Worm (Caenorhabditis elegans) whole organism, L1 larva: ENCODE measurements around the gene W06H8.6.

Experiments
- C34B4.2 ChIP-seq: sonication (generic microtip); optimal IDR thresholded peaks from 2 replicates; lab custom pipeline; 2017; ENCODE audit warnings: mild to moderate bottlenecking, missing genetic modification characterization, missing compliant biosample characterization
- F16B12.6 ChIP-seq: fragments of 150-350 bp; optimal IDR thresholded peaks from 2 replicates; lab custom pipeline; 2014; ENCODE audit warnings: missing biosample characterization, missing genetic modification characterization
- Y116A8C.19 ChIP-seq: sonication (generic microtip); optimal IDR thresholded peaks from 2 replicates; lab custom pipeline; 2016; ENCODE audit warnings: missing compliant biosample characterization, missing genetic modification characterization, borderline replicate concordance
- aha-1 ChIP-seq: fragments of 150-350 bp; optimal IDR thresholded peaks from 2 replicates; lab custom pipeline; 2014; ENCODE audit warnings: missing biosample characterization, missing genetic modification characterization
- alr-1 ChIP-seq: fragments of 200-800 bp; sonication (Bioruptor generic); optimal IDR thresholded peaks from 2 replicates; lab custom pipeline; 2018; ENCODE audit warnings: borderline replicate concordance, mild to moderate bottlenecking, missing genetic modification characterization, missing compliant biosample characterization
- blmp-1 ChIP-seq: fragments of 150-350 bp; optimal IDR thresholded peaks from 2 replicates; lab custom pipeline; 2014; ENCODE audit warnings: missing biosample characterization, missing genetic modification characterization
- ceh-82 ChIP-seq, 3 experiments: fragments of 150-350 bp in 1 of 3; sonication (generic microtip) in 2 of 3; optimal IDR thresholded peaks; 2 replicates each; lab custom pipeline; 2014 to 2017; ENCODE audit warnings: missing biosample characterization in 3 of 3, missing genetic modification characterization in 3 of 3
- ceh-90 ChIP-seq: sonication (generic microtip); optimal IDR thresholded peaks from 2 replicates; lab custom pipeline; 2016; ENCODE audit warnings: missing genetic modification characterization, missing compliant biosample characterization
- dpl-1 ChIP-seq, 3 experiments: fragments of 150-350 bp in 2 of 3; sonication (generic microtip) in 1 of 3; optimal IDR thresholded peaks; 2 replicates each; lab custom pipeline; 2014 to 2017; ENCODE audit warnings: missing biosample characterization in 3 of 3, missing genetic modification characterization in 3 of 3, missing genetic modification reagents in 3 of 3
- efl-1 ChIP-seq, 4 experiments: fragments of 150-350 bp; optimal IDR thresholded peaks in 3 of 4; peaks in 1 of 4; 1 replicate in 1 of 4; 2 replicates in 3 of 4; lab custom pipeline; 2014; ENCODE audit warnings: missing biosample characterization in 2 of 4, missing genetic modification characterization in 2 of 4, missing genetic modification reagents in 2 of 4
- efl-3 ChIP-seq: fragments of 200-800 bp; sonication (Bioruptor generic); optimal IDR thresholded peaks from 2 replicates; lab custom pipeline; 2018; ENCODE audit warnings: mild to moderate bottlenecking, missing genetic modification characterization, missing compliant biosample characterization
- egl-13 ChIP-seq: sonication (generic microtip); optimal IDR thresholded peaks from 2 replicates; lab custom pipeline; 2016; ENCODE audit warnings: missing genotype, missing genetic modification reagents, missing genetic modification characterization, missing compliant biosample characterization
- elt-2 ChIP-seq: sonication (generic microtip); optimal IDR thresholded peaks from 2 replicates; lab custom pipeline; 2016; ENCODE audit warnings: missing genetic modification characterization, mild to moderate bottlenecking, inconsistent platforms, missing compliant biosample characterization, missing genetic modification reagents
- elt-3 ChIP-seq, 6 experiments: fragments of 150-350 bp in 1 of 6; sonication (generic microtip); optimal IDR thresholded peaks; 2 replicates each; lab custom pipeline; 2017 to 2018; ENCODE audit warnings: missing biosample characterization in 6 of 6, missing genetic modification characterization in 6 of 6, inconsistent platforms in 1 of 6
- fkh-10 ChIP-seq: sonication (generic microtip); optimal IDR thresholded peaks from 2 replicates; lab custom pipeline; 2017; ENCODE audit warnings: missing biosample characterization, missing genetic modification reagents, missing genetic modification characterization
- fkh-4 ChIP-seq: sonication (generic microtip); optimal IDR thresholded peaks from 2 replicates; lab custom pipeline; 2016; ENCODE audit warnings: missing compliant biosample characterization, missing genetic modification characterization, borderline replicate concordance
- fos-1 ChIP-seq: fragments of 150-350 bp; optimal IDR thresholded peaks from 2 replicates; lab custom pipeline; 2014; ENCODE audit warnings: missing biosample characterization, missing genetic modification characterization
- hlh-17 ChIP-seq: fragments of 200-800 bp; sonication (Bioruptor generic); optimal IDR thresholded peaks from 2 replicates; lab custom pipeline; 2018; ENCODE audit warnings: missing genetic modification characterization, mild to moderate bottlenecking, missing compliant biosample characterization, moderate library complexity, borderline replicate concordance
- hlh-4 ChIP-seq: sonication (generic microtip); optimal IDR thresholded peaks from 2 replicates; lab custom pipeline; 2016; ENCODE audit warnings: mild to moderate bottlenecking, missing genetic modification characterization, missing compliant biosample characterization
- hpl-2 ChIP-seq: fragments of 150-350 bp; optimal IDR thresholded peaks from 2 replicates; lab custom pipeline; 2014; ENCODE audit warnings: missing biosample characterization, missing genetic modification reagents, missing genetic modification characterization
- irx-1 ChIP-seq: sonication (generic microtip); optimal IDR thresholded peaks from 2 replicates; lab custom pipeline; 2016; ENCODE audit warnings: missing genetic modification characterization, missing compliant biosample characterization
- isw-1 ChIP-seq: fragments of 200-800 bp; sonication (Bioruptor generic); IDR thresholded peaks from 2 replicates; pipeline ENCODE4 v1.3.6; 2022; ENCODE audit warnings: missing genetic modification characterization, missing compliant biosample characterization
- jun-1 ChIP-seq: fragments of 150-350 bp; optimal IDR thresholded peaks from 2 replicates; lab custom pipeline; 2014; ENCODE audit warnings: missing biosample characterization, missing genetic modification reagents, missing genetic modification characterization
- lin-13 ChIP-seq: fragments of 150-350 bp; optimal IDR thresholded peaks from 2 replicates; lab custom pipeline; 2014; ENCODE audit warnings: missing biosample characterization, missing genetic modification reagents, missing genetic modification characterization
- lin-14 ChIP-seq: fragments of 200-800 bp; sonication (Bioruptor generic); optimal IDR thresholded peaks from 2 replicates; lab custom pipeline; 2018; ENCODE audit warnings: mild to moderate bottlenecking, missing genetic modification characterization, moderate library complexity, missing compliant biosample characterization
- lin-35 ChIP-seq, 2 experiments: fragments of 150-350 bp; optimal IDR thresholded peaks; 2 replicates each; lab custom pipeline; 2014; ENCODE audit warnings: missing biosample characterization in 2 of 2, missing genetic modification characterization in 2 of 2, missing genetic modification reagents in 2 of 2
- lir-3 ChIP-seq: sonication (generic microtip); optimal IDR thresholded peaks from 2 replicates; lab custom pipeline; 2016; ENCODE audit warnings: mild to moderate bottlenecking, missing genetic modification characterization, moderate library complexity, missing compliant biosample characterization; ENCODE audit not compliant: poor library complexity
- lsy-2 ChIP-seq, 2 experiments: fragments of 150-350 bp; optimal IDR thresholded peaks; 2 replicates each; lab custom pipeline; 2014; ENCODE audit warnings: missing biosample characterization in 2 of 2, missing genetic modification characterization in 2 of 2
- mef-2 ChIP-seq: fragments of 150-350 bp; optimal IDR thresholded peaks from 2 replicates; lab custom pipeline; 2014; ENCODE audit warnings: missing biosample characterization, missing genetic modification characterization
- mep-1 ChIP-seq: fragments of 150-350 bp; optimal IDR thresholded peaks from 2 replicates; lab custom pipeline; 2014; ENCODE audit warnings: missing biosample characterization, missing genetic modification characterization
- nhr-11 ChIP-seq: fragments of 150-350 bp; optimal IDR thresholded peaks from 2 replicates; lab custom pipeline; 2014; ENCODE audit warnings: missing biosample characterization, missing genetic modification characterization
- nhr-12 ChIP-seq: sonication (generic microtip); optimal IDR thresholded peaks from 2 replicates; lab custom pipeline; 2017; ENCODE audit warnings: missing biosample characterization, missing genetic modification characterization
- nhr-19 ChIP-seq: fragments of 200-800 bp; sonication (Bioruptor generic); conservative IDR thresholded peaks from 2 replicates; pipeline ENCODE4 v1.3.6; 2022; ENCODE audit warnings: missing genetic modification characterization, missing compliant biosample characterization
- nhr-20 ChIP-seq: sonication (generic microtip); optimal IDR thresholded peaks from 2 replicates; lab custom pipeline; 2016; ENCODE audit warnings: mild to moderate bottlenecking, missing genetic modification characterization, missing compliant biosample characterization
- nhr-28 ChIP-seq: fragments of 150-350 bp; optimal IDR thresholded peaks from 2 replicates; lab custom pipeline; 2014; ENCODE audit warnings: missing biosample characterization, missing genetic modification characterization
- nhr-71 ChIP-seq: sonication (generic microtip); optimal IDR thresholded peaks from 2 replicates; lab custom pipeline; 2016; ENCODE audit warnings: mild to moderate bottlenecking, missing genetic modification characterization, moderate library complexity, missing compliant biosample characterization
- nhr-85 ChIP-seq: sonication (generic microtip); peaks from one replicate; lab custom pipeline; 2016; ENCODE audit warnings: missing genetic modification characterization, inconsistent platforms, missing compliant biosample characterization
- pag-3 ChIP-seq: sonication (generic microtip); optimal IDR thresholded peaks from 2 replicates; lab custom pipeline; 2017; ENCODE audit warnings: missing genetic modification characterization, mild to moderate bottlenecking, missing compliant biosample characterization, antibody characterized with exemption, borderline replicate concordance; ENCODE audit not compliant: insufficient read depth
- skn-1 ChIP-seq: fragments of 150-350 bp; optimal IDR thresholded peaks from 2 replicates; lab custom pipeline; 2014; ENCODE audit warnings: missing biosample characterization, missing genetic modification characterization
- snpc-4 ChIP-seq: fragments of 150-350 bp; optimal IDR thresholded peaks from 2 replicates; lab custom pipeline; 2014; ENCODE audit warnings: missing biosample characterization, missing genetic modification characterization
- snu-23 ChIP-seq: sonication (generic microtip); optimal IDR thresholded peaks from 2 replicates; lab custom pipeline; 2016; ENCODE audit warnings: missing genetic modification characterization, missing compliant biosample characterization
- sup-37 ChIP-seq: fragments of 200-800 bp; sonication (Bioruptor generic); optimal IDR thresholded peaks from 2 replicates; lab custom pipeline; 2018; ENCODE audit warnings: mild to moderate bottlenecking, missing genetic modification characterization, missing compliant biosample characterization
- swsn-7 ChIP-seq: sonication (generic microtip); optimal IDR thresholded peaks from 2 replicates; lab custom pipeline; 2016; ENCODE audit warnings: missing genetic modification characterization, missing compliant biosample characterization
- tbx-2 ChIP-seq: sonication (generic microtip); optimal IDR thresholded peaks from 2 replicates; lab custom pipeline; 2016; ENCODE audit warnings: missing genetic modification characterization, missing compliant biosample characterization
- unc-30 ChIP-seq: sonication (generic microtip); optimal IDR thresholded peaks from 2 replicates; lab custom pipeline; 2017; ENCODE audit warnings: missing biosample characterization, missing genetic modification characterization
- unc-86 ChIP-seq: sonication (generic microtip); optimal IDR thresholded peaks from 2 replicates; lab custom pipeline; 2016; ENCODE audit warnings: missing genetic modification characterization, missing compliant biosample characterization
- vab-15 ChIP-seq: sonication (generic microtip); optimal IDR thresholded peaks from 2 replicates; lab custom pipeline; 2017; ENCODE audit warnings: missing genotype, mild to moderate bottlenecking, missing genetic modification characterization, missing compliant biosample characterization
- ztf-11 ChIP-seq, 2 experiments: sonication (generic microtip); optimal IDR thresholded peaks; 2 replicates each; lab custom pipeline; 2016 to 2017; ENCODE audit warnings: missing genetic modification characterization in 2 of 2, missing biosample characterization in 1 of 2, missing compliant biosample characterization in 1 of 2

W06H8.6 gene

DNA sequence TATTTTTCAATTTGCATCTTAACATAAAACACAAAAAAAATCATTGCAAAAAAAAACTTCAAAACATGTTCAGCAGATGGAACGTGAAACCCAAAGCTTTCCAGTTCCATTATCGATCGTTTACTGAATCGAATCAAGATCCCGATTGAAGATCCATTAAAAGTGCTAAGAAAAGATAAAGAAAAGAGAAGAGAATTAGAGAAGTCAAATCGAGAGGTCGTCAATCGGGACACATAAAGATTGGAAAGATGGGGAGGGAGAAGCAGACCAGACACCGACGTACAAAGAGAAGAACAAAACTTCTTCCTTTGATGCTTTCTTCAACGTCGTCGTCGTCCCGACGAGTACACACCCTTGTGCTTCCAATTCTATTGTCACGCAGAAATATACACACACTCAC is 6.1 kb upstream of the W06H8.6 start:
- TF ChIP-seq nhr-85 (peak; percentile 72), nhr-71 (tag; lab: Kevin White, UChicago) (peak; percentile 38), ztf-11 (tag; optimal IDR thresholded peaks at IDR 0.05; lab: Kevin White, UChicago) (no peak), nhr-11 (tag; lab: Kevin White, UChicago) (no peak), efl-3 (no peak), blmp-1 (tag; lab: Kevin White, UChicago) (peak; percentile 53), skn-1 (tag; lab: Kevin White, UChicago) (no peak), snu-23 (GFP tag; lab: Kevin White, UChicago) (peak; percentile 6), ceh-82 (tag; optimal IDR thresholded peaks at IDR 0.05; lab: Kevin White, UChicago) (no peak), mep-1 (tag; lab: Kevin White, UChicago) (peak; percentile 52), efl-1 (optimal IDR thresholded peaks at IDR 0.05; lab: Kevin White, UChicago) (no peak), efl-1 (GFP tag; optimal IDR thresholded peaks at IDR 0.05 in 1 of 2; lab: Kevin White, UChicago) (peak in 1 of 2 experiments; percentile 82), lin-35 (GFP tag; optimal IDR thresholded peaks at IDR 0.05; lab: Kevin White, UChicago) (peak in 1 of 2 experiments; percentile 4), lin-14 (peak; percentile 63), lsy-2 (tag; optimal IDR thresholded peaks at IDR 0.05; lab: Kevin White, UChicago) (peak; percentile 2 to 5), fkh-10 (GFP tag; lab: Kevin White, UChicago) (peak; percentile 44), fkh-4 (tag; lab: Kevin White, UChicago) (no peak), hlh-17 (no peak), aha-1 (no peak), egl-13 (tag; lab: Kevin White, UChicago) (no peak), lin-13 (GFP tag; lab: Kevin White, UChicago) (no peak), ceh-90 (tag; lab: Kevin White, UChicago) (no peak), elt-2 (tag; lab: Kevin White, UChicago) (no peak), unc-86 (peak; percentile 8), pag-3 (tag; lab: Kevin White, UChicago) (no peak), isw-1 (GFP tag; lab: Robert Waterston, UW) (0 out of 2 replicates have a peak, but pooled peaks have one; percentile 5), nhr-12 (no peak), nhr-19 (GFP tag; lab: Robert Waterston, UW) (no peak), elt-3 (tag; optimal IDR thresholded peaks at IDR 0.05; lab: Kevin White, UChicago) (peak in 1 of 6 experiments; percentile 11)

DNA sequence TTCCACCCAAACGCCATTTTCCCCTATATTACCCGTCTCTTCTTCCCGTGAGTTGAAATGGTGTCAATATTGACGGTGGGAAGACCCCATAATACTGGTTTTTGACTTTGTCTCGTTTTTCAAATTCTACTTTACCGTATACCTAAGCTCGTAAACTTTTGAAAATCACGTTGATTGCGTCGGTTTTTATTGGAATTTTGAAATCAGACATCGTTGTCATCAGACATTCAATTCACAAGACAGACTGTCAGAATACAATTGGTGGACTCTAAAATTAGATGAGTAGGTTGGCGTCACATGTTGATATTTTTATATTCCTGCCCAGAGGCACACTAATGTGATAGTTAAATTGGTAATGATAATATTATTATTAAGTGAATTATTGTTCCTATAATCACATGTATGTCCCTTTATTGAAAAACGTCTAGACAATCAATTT is 5.1 kb upstream of the W06H8.6 start:
- peak; percentile 36 for TF ChIP-seq snu-23 (GFP tag; lab: Kevin White, UChicago)
- TF ChIP-seq elt-2 (tag; lab: Kevin White, UChicago), result no peak
- no peak for TF ChIP-seq unc-30 (tag; lab: Kevin White, UChicago)
- peak; percentile 11 for TF ChIP-seq lir-3
- TF ChIP-seq jun-1 (tag; lab: Kevin White, UChicago), result no peak
- TF ChIP-seq mep-1 (tag; lab: Kevin White, UChicago), result peak; percentile 39
- no peak for TF ChIP-seq hpl-2 (GFP tag; lab: Kevin White, UChicago)
- no peak for TF ChIP-seq isw-1 (GFP tag; lab: Robert Waterston, UW)
- TF ChIP-seq sup-37, result no peak
- no peak for TF ChIP-seq aha-1
- no peak for TF ChIP-seq mef-2
- TF ChIP-seq efl-3, result no peak
- no peak for TF ChIP-seq egl-13 (tag; lab: Kevin White, UChicago)
- TF ChIP-seq nhr-11 (tag; lab: Kevin White, UChicago), result no peak
- no peak for TF ChIP-seq nhr-28
- TF ChIP-seq dpl-1 (GFP tag; optimal IDR thresholded peaks at IDR 0.05; lab: Kevin White, UChicago), result no peak
- no peak for TF ChIP-seq F16B12.6 (tag; lab: Kevin White, UChicago)
- no peak for TF ChIP-seq swsn-7 (tag; lab: Kevin White, UChicago)
- TF ChIP-seq C34B4.2 (tag; lab: Kevin White, UChicago), result no peak
- TF ChIP-seq alr-1 (tag; lab: Kevin White, UChicago), result no peak
- TF ChIP-seq fos-1 (tag; lab: Kevin White, UChicago), result no peak
- TF ChIP-seq efl-1 (optimal IDR thresholded peaks at IDR 0.05; lab: Kevin White, UChicago), result no peak
- no peak for TF ChIP-seq efl-1 (GFP tag; optimal IDR thresholded peaks at IDR 0.05 in 1 of 2; lab: Kevin White, UChicago)
- TF ChIP-seq irx-1 (tag; lab: Kevin White, UChicago), result no peak
- no peak for TF ChIP-seq lin-13 (GFP tag; lab: Kevin White, UChicago)
- TF ChIP-seq fkh-10 (GFP tag; lab: Kevin White, UChicago), result no peak
- no peak for TF ChIP-seq hlh-17
- TF ChIP-seq nhr-85, result peak; percentile 86
- TF ChIP-seq snpc-4, result no peak
- no peak for TF ChIP-seq Y116A8C.19 (tag; lab: Kevin White, UChicago)
- TF ChIP-seq nhr-20 (tag; lab: Kevin White, UChicago), result peak; percentile 58
- no peak for TF ChIP-seq tbx-2 (tag; lab: Kevin White, UChicago)
- peak; percentile 39 for TF ChIP-seq vab-15 (tag; lab: Kevin White, UChicago)
- no peak for TF ChIP-seq nhr-12
- TF ChIP-seq hlh-4 (tag; lab: Kevin White, UChicago), result no peak
- TF ChIP-seq ztf-11 (tag; optimal IDR thresholded peaks at IDR 0.05; lab: Kevin White, UChicago), result no peak
